Worm (Caenorhabditis elegans) whole organism, late embryonic: ENCODE results near the gene F54H12.7.

ENCODE experiments used
- F13H6.1 ChIP-seq: sonication (generic microtip); optimal IDR thresholded peaks from 2 replicates; lab custom pipeline; 2016; ENCODE audit warnings: missing genetic modification characterization, missing compliant biosample characterization
- K02D7.2 ChIP-seq: sonication (generic microtip); optimal IDR thresholded peaks from 2 replicates; lab custom pipeline; 2017; ENCODE audit warnings: mild to moderate bottlenecking, missing genetic modification characterization, missing compliant biosample characterization
- T23F11.4 ChIP-seq: fragments of 200-800 bp; sonication (Bioruptor generic); optimal IDR thresholded peaks from 2 replicates; lab custom pipeline; 2018; ENCODE audit warnings: mild to moderate bottlenecking, missing genetic modification characterization, missing compliant biosample characterization
- Y22D7AL.16 ChIP-seq: sonication (generic microtip); optimal IDR thresholded peaks from 2 replicates; lab custom pipeline; 2016; ENCODE audit warnings: missing genetic modification characterization, missing compliant biosample characterization
- ama-1 ChIP-seq: fragments of 150-350 bp; optimal IDR thresholded peaks from 2 replicates; lab custom pipeline; 2014
- ceh-14 ChIP-seq: sonication (generic microtip); optimal IDR thresholded peaks from 2 replicates; lab custom pipeline; 2016; ENCODE audit warnings: missing genotype, missing genetic modification characterization, missing compliant biosample characterization
- ceh-19 ChIP-seq: fragments of 200-800 bp; sonication (Bioruptor generic); optimal IDR thresholded peaks from 2 replicates; lab custom pipeline; 2018; ENCODE audit warnings: mild to moderate bottlenecking, missing genetic modification characterization, missing compliant biosample characterization
- ceh-2 ChIP-seq: sonication (generic microtip); optimal IDR thresholded peaks from 2 replicates; lab custom pipeline; 2016; ENCODE audit warnings: missing genotype, missing genetic modification characterization, missing compliant biosample characterization
- ceh-22 ChIP-seq: sonication (generic microtip); optimal IDR thresholded peaks from 2 replicates; lab custom pipeline; 2017; ENCODE audit warnings: missing biosample characterization, missing genetic modification characterization
- ceh-31 ChIP-seq: sonication (generic microtip); optimal IDR thresholded peaks from 2 replicates; lab custom pipeline; 2016; ENCODE audit warnings: missing genetic modification characterization, missing compliant biosample characterization
- ceh-34 ChIP-seq: sonication (generic microtip); optimal IDR thresholded peaks from 2 replicates; lab custom pipeline; 2016; ENCODE audit warnings: mild to moderate bottlenecking, missing genetic modification characterization, missing compliant biosample characterization
- ceh-48 ChIP-seq: sonication (generic microtip); optimal IDR thresholded peaks from 2 replicates; lab custom pipeline; 2016; ENCODE audit warnings: missing genetic modification characterization, inconsistent platforms, missing compliant biosample characterization
- che-1 ChIP-seq: sonication (generic microtip); optimal IDR thresholded peaks from 2 replicates; lab custom pipeline; 2016; ENCODE audit warnings: mild to moderate bottlenecking, missing genetic modification characterization, missing compliant biosample characterization
- dmd-4 ChIP-seq: sonication (generic microtip); optimal IDR thresholded peaks from 2 replicates; lab custom pipeline; 2016; ENCODE audit warnings: borderline replicate concordance, missing genetic modification characterization, missing compliant biosample characterization
- dve-1 ChIP-seq: sonication (generic microtip); optimal IDR thresholded peaks from 2 replicates; lab custom pipeline; 2017; ENCODE audit warnings: antibody characterized with exemption, mild to moderate bottlenecking, missing genetic modification characterization, missing compliant biosample characterization
- elt-2 ChIP-seq: sonication (generic microtip); optimal IDR thresholded peaks from 2 replicates; lab custom pipeline; 2016; ENCODE audit warnings: missing genetic modification reagents, missing genetic modification characterization, missing compliant biosample characterization
- elt-4 ChIP-seq: sonication (generic microtip); optimal IDR thresholded peaks from 2 replicates; lab custom pipeline; 2016; ENCODE audit warnings: missing genetic modification characterization, missing compliant biosample characterization
- eyg-1 ChIP-seq: sonication (generic microtip); optimal IDR thresholded peaks from 2 replicates; lab custom pipeline; 2016; ENCODE audit warnings: missing genotype, missing genetic modification characterization, missing compliant biosample characterization
- fax-1 ChIP-seq: sonication (generic microtip); optimal IDR thresholded peaks from 2 replicates; lab custom pipeline; 2016; ENCODE audit warnings: missing genotype, missing genetic modification characterization, missing compliant biosample characterization
- fkh-6 ChIP-seq: sonication (generic microtip); optimal IDR thresholded peaks from 2 replicates; lab custom pipeline; 2016; ENCODE audit warnings: missing genetic modification characterization, missing compliant biosample characterization
- hlh-13 ChIP-seq: fragments of 200-800 bp; sonication (Bioruptor generic); optimal IDR thresholded peaks from 2 replicates; lab custom pipeline; 2018; ENCODE audit warnings: mild to moderate bottlenecking, missing genetic modification characterization, missing compliant biosample characterization
- hlh-15 ChIP-seq: sonication (generic microtip); optimal IDR thresholded peaks from 2 replicates; lab custom pipeline; 2016; ENCODE audit warnings: missing genetic modification characterization, missing compliant biosample characterization
- hlh-30 ChIP-seq: sonication (generic microtip); optimal IDR thresholded peaks from 2 replicates; lab custom pipeline; 2017; ENCODE audit warnings: antibody characterized with exemption, missing genetic modification characterization, missing compliant biosample characterization; ENCODE audit not compliant: insufficient read depth
- lim-6 ChIP-seq: sonication (generic microtip); optimal IDR thresholded peaks from 2 replicates; lab custom pipeline; 2016; ENCODE audit warnings: missing genetic modification characterization, missing compliant biosample characterization
- mec-3 ChIP-seq: sonication (generic microtip); optimal IDR thresholded peaks from 2 replicates; lab custom pipeline; 2016; ENCODE audit warnings: borderline replicate concordance, missing genetic modification characterization, missing compliant biosample characterization
- nfya-1 ChIP-seq: sonication (generic microtip); optimal IDR thresholded peaks from 2 replicates; lab custom pipeline; 2017; ENCODE audit warnings: missing genetic modification characterization, mild to moderate bottlenecking, missing compliant biosample characterization, antibody characterized with exemption, moderate library complexity
- nhr-11 ChIP-seq: fragments of 150-350 bp; optimal IDR thresholded peaks from 2 replicates; lab custom pipeline; 2014; ENCODE audit warnings: missing biosample characterization, missing genetic modification characterization
- nhr-232 ChIP-seq: sonication (generic microtip); optimal IDR thresholded peaks from 2 replicates; lab custom pipeline; 2016; ENCODE audit warnings: missing genetic modification characterization, missing compliant biosample characterization
- odd-2 ChIP-seq: sonication (generic microtip); optimal IDR thresholded peaks from 2 replicates; lab custom pipeline; 2017; ENCODE audit warnings: antibody characterized with exemption, mild to moderate bottlenecking, missing genetic modification characterization, missing compliant biosample characterization
- pat-9 ChIP-seq: fragments of 200-800 bp; sonication (Bioruptor generic); optimal IDR thresholded peaks from 2 replicates; lab custom pipeline; 2018; ENCODE audit warnings: mild to moderate bottlenecking, missing genetic modification characterization, moderate library complexity, missing compliant biosample characterization
- pax-1 ChIP-seq: fragments of 150-350 bp; optimal IDR thresholded peaks from 2 replicates; lab custom pipeline; 2014; ENCODE audit warnings: missing biosample characterization, missing genetic modification characterization
- pha-2 ChIP-seq: sonication (generic microtip); optimal IDR thresholded peaks from 2 replicates; lab custom pipeline; 2017; ENCODE audit warnings: mild to moderate bottlenecking, missing genetic modification characterization, missing compliant biosample characterization
- pha-4 ChIP-seq: fragments of 150-350 bp; optimal IDR thresholded peaks from 2 replicates; lab custom pipeline; 2018; ENCODE audit warnings: missing biosample characterization, missing genetic modification reagents, missing genetic modification characterization
- sdc-2 ChIP-seq: sonication (generic microtip); optimal IDR thresholded peaks from 2 replicates; lab custom pipeline; 2016; ENCODE audit warnings: missing genotype, missing genetic modification characterization, missing compliant biosample characterization
- sox-2 ChIP-seq: fragments of 200-800 bp; sonication (Bioruptor generic); IDR thresholded peaks from 2 replicates; pipeline ENCODE4 v1.3.6; 2022; ENCODE audit warnings: missing genetic modification reagents, missing genetic modification characterization, missing compliant biosample characterization
- syd-9 ChIP-seq: sonication (generic microtip); optimal IDR thresholded peaks from 2 replicates; lab custom pipeline; 2016; ENCODE audit warnings: mild to moderate bottlenecking, missing genetic modification characterization, moderate library complexity, missing compliant biosample characterization
- tbx-2 ChIP-seq: sonication (generic microtip); optimal IDR thresholded peaks from 2 replicates; lab custom pipeline; 2016; ENCODE audit warnings: missing genetic modification characterization, missing compliant biosample characterization
- tbx-7 ChIP-seq: sonication (generic microtip); optimal IDR thresholded peaks from 2 replicates; lab custom pipeline; 2016; ENCODE audit warnings: missing genotype, missing genetic modification characterization, missing compliant biosample characterization
- unc-3 ChIP-seq, 2 experiments: fragments of 200-800 bp in 1 of 2; sonication (Bioruptor generic) in 1 of 2; sonication (generic microtip) in 1 of 2; conservative IDR thresholded peaks in 1 of 2; optimal IDR thresholded peaks in 1 of 2; 2 replicates each; pipeline versions ENCODE4 v1.3.6 to Lab custom; 2016 to 2022; ENCODE audit warnings: missing compliant biosample characterization in 2 of 2, missing genetic modification characterization in 2 of 2, missing genetic modification reagents in 1 of 2
- unc-55 ChIP-seq: sonication (generic microtip); optimal IDR thresholded peaks from 2 replicates; lab custom pipeline; 2017; ENCODE audit warnings: missing biosample characterization, missing genetic modification reagents, missing genetic modification characterization
- unc-86 ChIP-seq: sonication (generic microtip); optimal IDR thresholded peaks from 2 replicates; lab custom pipeline; 2016; ENCODE audit warnings: missing genetic modification characterization, missing compliant biosample characterization

The F54H12.7 gene

DNA sequence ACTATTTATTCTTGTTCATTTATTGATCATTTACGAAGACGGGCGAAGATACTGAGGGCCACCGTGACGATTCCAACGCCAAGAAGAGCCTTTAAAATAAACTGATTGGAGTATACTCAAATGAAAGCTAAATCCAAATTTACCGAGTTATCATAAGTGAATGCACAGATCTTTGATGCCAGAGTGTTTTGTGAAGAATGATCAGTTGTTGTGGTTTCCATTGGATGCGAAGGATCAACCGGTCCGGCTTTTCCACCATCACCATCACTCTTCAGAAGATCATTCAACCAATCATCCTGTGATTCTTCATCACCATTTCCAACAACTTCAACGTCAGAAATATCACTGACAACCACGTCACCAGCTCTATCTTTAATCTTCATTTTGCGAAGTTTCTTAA lies 8.1 kb downstream of the F54H12.7 start:
- TF ChIP-seq sdc-2 (tag; lab: Kevin White, UChicago) (no peak), hlh-13 (no peak), unc-86 (tag; lab: Kevin White, UChicago) (no peak), fax-1 (no peak), nhr-232 (tag; lab: Kevin White, UChicago) (no peak), pax-1 (tag; lab: Kevin White, UChicago) (no peak), elt-2 (tag; lab: Kevin White, UChicago) (no peak), ceh-2 (tag; lab: Kevin White, UChicago) (no peak), pat-9 (tag; lab: Kevin White, UChicago) (no peak), che-1 (no peak), tbx-7 (no peak), hlh-30 (tag; lab: Kevin White, UChicago) (no peak), ceh-48 (tag; lab: Kevin White, UChicago) (no peak), K02D7.2 (tag; lab: Kevin White, UChicago) (no peak), hlh-15 (tag; lab: Kevin White, UChicago) (no peak), pha-4 (tag; lab: Kevin White, UChicago) (no peak), pha-2 (tag; lab: Kevin White, UChicago) (no peak), ama-1 (lab: Kevin White, UChicago) (no peak), ceh-14 (no peak), ceh-31 (no peak)
- TF ChIP-seq, all 69 proteins: peak for 0

DNA sequence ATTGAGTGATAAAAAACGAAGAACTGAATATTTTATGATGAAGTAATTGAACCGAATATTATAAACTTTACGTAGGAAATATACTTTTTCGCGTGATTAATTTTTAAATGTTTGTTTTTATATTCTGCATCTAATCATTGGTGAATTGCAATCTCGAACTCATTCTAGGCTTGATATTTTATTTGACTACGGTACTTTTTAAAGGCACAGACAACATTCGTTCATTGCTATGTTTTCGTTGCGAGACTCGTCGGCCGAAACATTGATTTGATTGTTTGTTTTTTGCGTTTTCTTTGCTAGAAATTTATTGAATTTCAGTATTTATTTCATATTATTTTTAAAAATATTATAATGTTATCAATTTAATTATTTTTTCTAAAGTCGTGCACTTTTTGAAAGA lies 8.6 kb downstream of the F54H12.7 start, which contains the start of gene C06G4.4:
Gene C06G4.4, minus strand, starts transcription at position 36 of the 400 bp plus-strand sequence.
- no peak for TF ChIP-seq nfya-1
- no peak for TF ChIP-seq T23F11.4 (GFP tag; lab: Kevin White, UChicago)
- TF ChIP-seq elt-4, result no peak
- no peak for TF ChIP-seq tbx-7
- no peak for TF ChIP-seq unc-3 (GFP tag; conservative IDR thresholded peaks at IDR 0.05; lab: Robert Waterston, UW)
- TF ChIP-seq unc-3 (tag; optimal IDR thresholded peaks at IDR 0.05; lab: Kevin White, UChicago), result no peak
- TF ChIP-seq fax-1, result no peak
- TF ChIP-seq ceh-34 (tag; lab: Kevin White, UChicago), result no peak
- no peak for TF ChIP-seq mec-3 (tag; lab: Kevin White, UChicago)
- TF ChIP-seq ceh-48 (tag; lab: Kevin White, UChicago), result no peak
- no peak for TF ChIP-seq unc-55 (GFP tag; lab: Kevin White, UChicago)
- TF ChIP-seq ceh-22, result no peak
- TF ChIP-seq syd-9 (tag; lab: Kevin White, UChicago), result no peak
- TF ChIP-seq unc-86 (tag; lab: Kevin White, UChicago), result no peak
- no peak for TF ChIP-seq ceh-19

DNA sequence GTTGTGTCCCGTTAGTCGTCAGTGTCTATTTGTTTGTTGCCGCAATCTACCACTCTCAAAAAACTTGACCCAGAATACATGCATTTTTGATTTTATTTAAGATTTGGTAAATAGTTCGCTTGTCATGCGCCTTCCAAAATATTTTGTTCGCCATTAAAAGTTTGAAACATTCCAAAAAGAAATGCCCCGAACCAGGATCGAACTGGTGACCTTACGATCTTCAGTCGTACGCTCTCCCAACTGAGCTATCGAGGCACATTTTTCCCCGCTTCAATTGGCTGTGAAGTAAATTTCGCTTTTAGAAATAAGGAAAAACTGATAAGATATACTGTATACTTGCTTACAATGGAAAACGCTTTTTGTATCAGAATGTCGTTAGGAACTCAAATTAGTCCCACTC lies 9.1 kb downstream of the F54H12.7 start:
- no peak for TF ChIP-seq T23F11.4 (GFP tag; lab: Kevin White, UChicago)
- no peak for TF ChIP-seq sox-2 (GFP tag; lab: Robert Waterston, UW)
- TF ChIP-seq tbx-2 (tag; lab: Kevin White, UChicago), result no peak
- TF ChIP-seq lim-6 (tag; lab: Kevin White, UChicago), result no peak
- TF ChIP-seq nhr-11 (tag; lab: Kevin White, UChicago), result no peak
- TF ChIP-seq Y22D7AL.16 (tag; lab: Kevin White, UChicago), result no peak
- TF ChIP-seq, all 69 proteins: peak for 0

DNA sequence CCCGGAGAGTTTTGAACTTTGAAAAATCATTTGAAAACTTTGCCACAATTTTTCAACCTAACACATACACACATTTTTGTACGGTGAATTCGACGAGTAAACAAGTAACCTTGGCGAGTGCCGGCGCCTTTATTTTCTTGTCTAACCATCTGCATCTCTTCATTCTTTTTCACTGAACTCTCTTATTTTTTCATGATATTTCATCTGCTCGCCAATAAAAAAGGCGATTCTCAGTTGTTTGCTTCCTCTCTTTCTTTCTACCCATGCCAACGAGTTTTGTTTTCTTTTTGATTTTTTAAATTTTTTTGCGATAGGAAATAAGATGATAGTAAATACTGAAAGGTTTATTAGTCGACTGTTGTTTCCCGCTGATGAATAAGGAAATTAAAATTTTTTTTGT lies 9.6 kb downstream of the F54H12.7 start:
- TF ChIP-seq nhr-232 (tag; lab: Kevin White, UChicago) (no peak), dmd-4 (tag; lab: Kevin White, UChicago) (no peak), odd-2 (tag; lab: Kevin White, UChicago) (no peak), hlh-13 (no peak), dve-1 (tag; lab: Kevin White, UChicago) (no peak), Y22D7AL.16 (tag; lab: Kevin White, UChicago) (no peak), unc-86 (tag; lab: Kevin White, UChicago) (no peak), ceh-22 (no peak), fkh-6 (tag; lab: Kevin White, UChicago) (no peak), fax-1 (no peak), nfya-1 (no peak), pax-1 (tag; lab: Kevin White, UChicago) (no peak), F13H6.1 (tag; lab: Kevin White, UChicago) (no peak), eyg-1 (no peak)
- TF ChIP-seq, all 69 proteins: peak for 0
